Worm (Caenorhabditis elegans): ENCODE measurements around the gene T18D3.1.

ce11 chrX:12451258-12451657, 3.3 kb upstream of the T18D3.1 start:
- TF ChIP-seq aly-2 (tag; optimal IDR thresholded peaks at IDR 0.05) (no peak), egl-27 (tag; optimal IDR thresholded peaks at IDR 0.05) (no peak), nhr-28 (tag; optimal IDR thresholded peaks at IDR 0.05) (no peak), nhr-41 (GFP tag; IDR thresholded peaks at IDR 0.05) (no peak), nhr-77 (tag; optimal IDR thresholded peaks at IDR 0.05) (no peak), ZK546.5 (tag; optimal IDR thresholded peaks at IDR 0.05) (no peak), aha-1 (tag) (no peak), lin-13 (GFP tag; optimal IDR thresholded peaks at IDR 0.05) (no peak), set-16 (GFP tag; IDR thresholded peaks at IDR 0.05) (no peak), ztf-11 (tag; optimal IDR thresholded peaks at IDR 0.05) (no peak), snpc-4 (tag; optimal IDR thresholded peaks at IDR 0.05) (no peak), mdl-1 (tag; optimal IDR thresholded peaks at IDR 0.05) (no peak), zag-1 (tag; optimal IDR thresholded peaks at IDR 0.05) (no peak), pha-4 (GFP tag; IDR thresholded peaks at IDR 0.05) (no peak), pha-4 (tag; optimal IDR thresholded peaks at IDR 0.05) (no peak)

Measured in whole organism, L4 larva.